Worm (Caenorhabditis elegans) whole organism, mixed stage, embryonic: ENCODE results near the gene Y57G11C.30.

Experiments
- M03D4.4 ChIP-seq: sonication (generic microtip); optimal IDR thresholded peaks from 2 replicates; lab custom pipeline; 2017; ENCODE audit warnings: mild to moderate bottlenecking, missing genetic modification characterization, missing compliant biosample characterization
- ceh-83 ChIP-seq: fragments of 200-800 bp; sonication (Bioruptor generic); optimal IDR thresholded peaks from 2 replicates; lab custom pipeline; 2018; ENCODE audit warnings: mild to moderate bottlenecking, missing genetic modification characterization, missing compliant biosample characterization
- elt-1 ChIP-seq: sonication (generic microtip); optimal IDR thresholded peaks from 2 replicates; lab custom pipeline; 2017; ENCODE audit warnings: missing genetic modification characterization, mild to moderate bottlenecking, missing compliant biosample characterization, antibody characterized with exemption, moderate library complexity, borderline replicate concordance; ENCODE audit not compliant: insufficient read depth
- elt-3 ChIP-seq: fragments of 150-350 bp; optimal IDR thresholded peaks from 2 replicates; lab custom pipeline; 2014; ENCODE audit warnings: missing biosample characterization, missing genetic modification characterization
- flh-1 ChIP-seq: fragments of 200-800 bp; sonication (Bioruptor generic); optimal IDR thresholded peaks from 2 replicates; lab custom pipeline; 2018; ENCODE audit warnings: mild to moderate bottlenecking, missing genetic modification characterization, moderate library complexity, missing compliant biosample characterization
- mab-5 ChIP-seq: fragments of 150-350 bp; optimal IDR thresholded peaks from 2 replicates; lab custom pipeline; 2014; ENCODE audit warnings: missing biosample characterization, missing genetic modification characterization
- nhr-2 ChIP-seq: fragments of 150-350 bp; optimal IDR thresholded peaks from 2 replicates; lab custom pipeline; 2014; ENCODE audit warnings: missing biosample characterization, missing genetic modification characterization
- nhr-28 ChIP-seq: fragments of 150-350 bp; optimal IDR thresholded peaks from 2 replicates; lab custom pipeline; 2014; ENCODE audit warnings: missing biosample characterization, missing genetic modification characterization
- nhr-76 ChIP-seq: sonication (generic microtip); optimal IDR thresholded peaks from 2 replicates; lab custom pipeline; 2017; ENCODE audit warnings: missing biosample characterization, missing genetic modification characterization
- snpc-4 ChIP-seq: fragments of 150-350 bp; optimal IDR thresholded peaks from 2 replicates; lab custom pipeline; 2014; ENCODE audit warnings: missing biosample characterization, missing genetic modification characterization
- sptf-1 ChIP-seq: sonication (generic microtip); optimal IDR thresholded peaks from 2 replicates; lab custom pipeline; 2017; ENCODE audit warnings: mild to moderate bottlenecking, missing genetic modification characterization, moderate library complexity, missing compliant biosample characterization
- unc-62 ChIP-seq: fragments of 150-350 bp; optimal IDR thresholded peaks from 2 replicates; lab custom pipeline; 2014; ENCODE audit warnings: missing biosample characterization, missing genetic modification reagents, missing genetic modification characterization
- zip-8 ChIP-seq: fragments of 150-350 bp; optimal IDR thresholded peaks from 2 replicates; lab custom pipeline; 2014; ENCODE audit warnings: missing biosample characterization, missing genetic modification characterization

DNA sequence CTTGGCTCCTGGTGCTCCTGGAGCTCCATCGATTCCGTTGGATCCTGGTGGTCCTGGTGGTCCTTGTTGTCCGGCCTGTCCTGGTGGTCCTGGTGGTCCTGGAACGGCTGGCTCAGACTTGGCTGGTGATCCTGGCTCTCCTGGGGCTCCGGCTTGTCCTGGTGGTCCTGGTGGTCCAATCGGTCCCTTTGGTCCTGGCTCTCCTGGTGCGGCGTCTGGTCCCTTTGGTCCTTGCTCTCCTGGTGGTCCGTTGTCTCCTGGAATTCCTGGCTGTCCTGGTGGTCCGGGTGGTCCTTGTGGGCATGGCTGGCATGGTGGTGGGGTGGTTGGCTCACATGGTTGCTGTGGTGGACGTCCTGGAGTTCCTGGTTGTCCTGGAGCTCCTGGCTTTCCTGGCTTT, 47.2 kb downstream of the Y57G11C.30 start:
- TF ChIP-seq nhr-2 (tag; lab: Kevin White, UChicago) (no peak), nhr-28 (tag; lab: Kevin White, UChicago) (no peak), unc-62 (GFP tag; lab: Kevin White, UChicago) (no peak), ceh-83 (GFP tag; lab: Kevin White, UChicago) (no peak), zip-8 (tag; lab: Kevin White, UChicago) (no peak), elt-3 (no peak), nhr-76 (tag; lab: Kevin White, UChicago) (no peak), elt-1 (tag; lab: Kevin White, UChicago) (no peak), snpc-4 (no peak), sptf-1 (tag; lab: Kevin White, UChicago) (no peak), M03D4.4 (no peak), flh-1 (no peak), mab-5 (no peak)
